Worm (Caenorhabditis elegans): ENCODE data around the gene lact-8.

DNA sequence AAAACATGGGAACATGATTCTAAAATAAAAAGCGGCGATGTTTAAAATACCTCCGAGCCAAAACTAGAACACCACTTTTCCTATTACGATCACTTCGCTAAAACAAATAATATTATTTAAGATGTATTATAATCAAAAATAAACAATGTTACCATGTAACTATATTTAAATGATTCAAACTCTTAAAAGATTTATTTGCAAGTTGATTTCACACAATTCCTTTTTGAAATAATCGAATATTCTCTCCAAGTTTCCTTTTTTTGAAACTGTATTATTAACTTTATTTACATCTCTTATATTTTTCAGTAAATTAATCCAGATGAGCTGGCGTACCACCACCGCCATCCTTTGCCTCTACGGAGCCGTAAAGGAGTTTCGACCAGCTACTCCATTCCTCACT is 47.8 kb upstream of the lact-8 start, which contains the start of gene folt-1:
- no peak for TF ChIP-seq unc-62 (GFP tag; optimal IDR thresholded peaks at IDR 0.05)
- TF ChIP-seq nhr-76 (tag; optimal IDR thresholded peaks at IDR 0.05), result no peak
- TF ChIP-seq lin-15B (tag; optimal IDR thresholded peaks at IDR 0.05), result no peak

Data from whole organism, L3 larva.